Fruit fly (Drosophila melanogaster) whole organism, prepupa: ENCODE data around the gene Rfx.

Experiments
- CG11902 ChIP-seq: fragments of 200-800 bp; sonication (Bioruptor generic); optimal IDR thresholded peaks from 3 replicates; lab custom pipeline; 2016; ENCODE audit warnings: missing biosample characterization, missing genetic modification characterization
- CG31627 ChIP-seq: fragments of 200-800 bp; sonication (Bioruptor generic); optimal IDR thresholded peaks from 3 replicates; lab custom pipeline; 2016; ENCODE audit warnings: missing biosample characterization, missing genetic modification characterization
- CG6163 ChIP-seq: fragments of 200-800 bp; sonication (Bioruptor generic); IDR thresholded peaks from 3 replicates; pipeline ENCODE4 v1.3.6; 2022; ENCODE audit warnings: missing biosample characterization, missing genetic modification characterization
- CG6854 ChIP-seq: fragments of 200-800 bp; sonication (Bioruptor generic); optimal IDR thresholded peaks from 2 replicates; lab custom pipeline; 2017; ENCODE audit warnings: missing biosample characterization, mild to moderate bottlenecking, missing genetic modification characterization
- Eip75B ChIP-seq: fragments of 200-800 bp; sonication (Bioruptor generic); optimal IDR thresholded peaks from 3 replicates; lab custom pipeline; 2016; ENCODE audit warnings: missing biosample characterization, missing genetic modification characterization
- Ets21C ChIP-seq: fragments of 200-800 bp; sonication (Bioruptor generic); optimal IDR thresholded peaks from 3 replicates; lab custom pipeline; 2016; ENCODE audit warnings: missing biosample characterization, missing genetic modification characterization
- Lpt ChIP-seq: fragments of 200-800 bp; sonication (Bioruptor generic); optimal IDR thresholded peaks from 3 replicates; lab custom pipeline; 2016; ENCODE audit warnings: missing biosample characterization, missing genetic modification characterization
- cyc ChIP-seq: fragments of 200-800 bp; sonication (Bioruptor generic); optimal IDR thresholded peaks from 3 replicates; lab custom pipeline; 2016; ENCODE audit warnings: missing biosample characterization, missing genetic modification characterization
- dsx ChIP-seq: fragments of 200-800 bp; optimal IDR thresholded peaks from 3 replicates; lab custom pipeline; 2019; ENCODE audit warnings: missing biosample characterization, mild to moderate bottlenecking, missing genetic modification characterization, moderate library complexity; ENCODE audit not compliant: poor library complexity, severe bottlenecking
- pdm3 ChIP-seq: fragments of 200-800 bp; sonication (Bioruptor generic); optimal IDR thresholded peaks from 3 replicates; lab custom pipeline; 2016; ENCODE audit warnings: missing biosample characterization, missing genetic modification characterization

DNA sequence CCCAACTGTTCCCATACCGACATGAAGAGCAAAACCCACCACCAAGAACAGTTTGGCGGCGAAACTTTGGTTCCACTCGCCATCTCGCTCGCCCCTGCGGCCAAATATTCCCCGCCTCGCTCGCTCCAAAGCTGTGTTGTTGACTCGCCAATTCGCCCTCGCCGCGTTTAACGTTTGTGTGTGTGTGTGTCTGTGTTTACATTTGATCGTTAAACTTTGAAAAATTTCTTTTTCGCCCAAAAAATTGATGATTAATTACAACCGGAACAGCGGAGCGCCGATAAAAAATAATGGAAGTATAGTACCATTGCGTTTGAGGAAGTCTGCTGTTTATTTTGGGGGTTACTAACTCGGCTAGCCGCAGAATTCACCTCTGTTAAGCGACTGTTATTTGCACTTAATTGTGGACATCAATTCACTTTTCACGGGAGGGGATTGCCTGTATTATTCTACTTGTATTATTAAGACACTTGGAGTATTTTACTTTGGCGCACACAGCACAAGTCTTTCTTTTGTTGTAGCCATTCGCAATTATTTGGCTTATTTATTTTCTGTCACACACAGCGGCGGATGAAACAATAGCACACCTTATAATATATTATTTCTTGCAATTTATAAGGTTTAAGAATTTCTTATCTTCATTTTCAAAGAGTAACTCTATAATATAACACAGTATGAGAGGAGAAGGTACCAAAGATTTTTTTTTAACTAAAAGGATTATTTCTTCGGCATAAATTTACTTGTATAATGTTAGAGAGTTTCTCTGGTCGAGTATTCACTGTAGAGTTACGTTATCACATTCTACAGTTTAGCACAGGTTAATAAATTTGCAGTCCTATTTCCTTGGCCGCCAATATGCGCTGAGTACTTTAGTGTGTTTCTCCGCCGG lies 26.9 kb downstream of the Rfx start:
- TF ChIP-seq CG11902 (GFP tag; lab: Kevin White, UChicago) (peak; percentile 72), Eip75B (peak; percentile 82), Lpt (GFP tag; lab: Kevin White, UChicago) (peak; percentile 72), CG6854 (GFP tag; lab: Kevin White, UChicago) (no peak), CG31627 (peak; percentile 89), CG6163 (GFP tag; lab: Robert Waterston, UW) (no peak), dsx (GFP tag; lab: Kevin White, UChicago) (peak; percentile 43), cyc (GFP tag; lab: Kevin White, UChicago) (peak; percentile 82), Ets21C (GFP tag; lab: Kevin White, UChicago) (peak; percentile 72), pdm3 (peak; percentile 85)
